Fruit fly (Drosophila melanogaster) whole organism, embryonic: ENCODE measurements around the gene CG32278.

Experiments
- Asciz ChIP-seq: fragments of 200-800 bp; sonication (Bioruptor generic); optimal IDR thresholded peaks from 2 replicates; lab custom pipeline; 2017; ENCODE audit warnings: missing biosample characterization, mild to moderate bottlenecking, missing genetic modification characterization, missing genetic modification reagents
- Bgb ChIP-seq: fragments of 200-800 bp; sonication (Bioruptor generic); IDR thresholded peaks from 2 replicates; pipeline ENCODE4 v1.3.6; 2022; ENCODE audit warnings: missing biosample characterization, missing genetic modification characterization; ENCODE audit not compliant: partially characterized antibody
- CG13624 ChIP-seq: fragments of 200-800 bp; sonication (Bioruptor generic); optimal IDR thresholded peaks from 2 replicates; lab custom pipeline; 2016; ENCODE audit warnings: missing biosample characterization, missing genetic modification characterization
- CG14860 ChIP-seq: fragments of 200-800 bp; sonication (Bioruptor generic); IDR thresholded peaks from 3 replicates; pipeline ENCODE4 v1.3.6; 2022; ENCODE audit warnings: missing biosample characterization, missing genetic modification characterization; ENCODE audit not compliant: partially characterized antibody
- CG3163 ChIP-seq: fragments of 200-800 bp; sonication (Bioruptor generic); optimal IDR thresholded peaks from 3 replicates; lab custom pipeline; 2016; ENCODE audit warnings: missing biosample characterization, missing genetic modification characterization
- CG3995 ChIP-seq: fragments of 200-800 bp; sonication (Bioruptor generic); optimal IDR thresholded peaks from 3 replicates; lab custom pipeline; 2016; ENCODE audit warnings: missing biosample characterization, missing genetic modification characterization
- CG6791 ChIP-seq: fragments of 200-800 bp; sonication (Bioruptor generic); IDR thresholded peaks from 3 replicates; pipeline ENCODE4 v1.3.6; 2022; ENCODE audit warnings: missing biosample characterization, missing genetic modification characterization; ENCODE audit not compliant: partially characterized antibody
- CG7963 ChIP-seq: fragments of 200-800 bp; sonication (Bioruptor generic); IDR thresholded peaks from 3 replicates; pipeline ENCODE4 v1.3.6; 2022; ENCODE audit warnings: missing biosample characterization, missing genetic modification characterization; ENCODE audit not compliant: partially characterized antibody
- CG9609 ChIP-seq: fragments of 200-800 bp; sonication (Bioruptor generic); optimal IDR thresholded peaks from 3 replicates; lab custom pipeline; 2016; ENCODE audit warnings: missing biosample characterization, missing genetic modification characterization
- CG9817 ChIP-seq: fragments of 200-800 bp; sonication (Bioruptor generic); optimal IDR thresholded peaks from 2 replicates; lab custom pipeline; 2018; ENCODE audit warnings: missing biosample characterization, mild to moderate bottlenecking, missing genetic modification characterization, moderate library complexity
- Dll ChIP-seq: fragments of 200-800 bp; sonication (Bioruptor generic); IDR thresholded peaks from 4 replicates; pipeline ENCODE4 v1.3.6; 2022; ENCODE audit warnings: missing biosample characterization, missing genetic modification characterization; ENCODE audit not compliant: partially characterized antibody
- Doc3 ChIP-seq: fragments of 200-800 bp; sonication (Bioruptor generic); IDR thresholded peaks from 3 replicates; pipeline ENCODE4 v1.3.6; 2022; ENCODE audit warnings: missing biosample characterization, missing genetic modification characterization; ENCODE audit not compliant: partially characterized antibody
- Ets65A ChIP-seq: fragments of 200-800 bp; sonication (Bioruptor generic); peaks from one replicate; lab custom pipeline; 2016; ENCODE audit warnings: missing biosample characterization, missing genetic modification characterization
- HLHmδ ChIP-seq: fragments of 200-800 bp; sonication (Bioruptor generic); optimal IDR thresholded peaks from 2 replicates; lab custom pipeline; 2018; ENCODE audit warnings: missing biosample characterization, mild to moderate bottlenecking, missing genetic modification characterization, moderate library complexity
- Hmr ChIP-seq: fragments of 200-800 bp; sonication (Bioruptor generic); optimal IDR thresholded peaks from 3 replicates; lab custom pipeline; 2017; ENCODE audit warnings: mild to moderate bottlenecking, missing biosample characterization, missing genetic modification reagents, missing genetic modification characterization
- Hr51 ChIP-seq, 2 experiments: fragments of 200-800 bp; sonication (Bioruptor generic); optimal IDR thresholded peaks; 2 replicates in 1 of 2; 3 replicates in 1 of 2; lab custom pipeline; 2016 to 2018; ENCODE audit warnings: missing biosample characterization in 2 of 2, missing genetic modification characterization in 2 of 2, mild to moderate bottlenecking in 1 of 2, moderate library complexity in 1 of 2
- Hr78 ChIP-seq, 2 experiments: fragments of 200-800 bp in 1 of 2; fragments of >200 bp in 1 of 2; sonication (Bioruptor generic) in 1 of 2; optimal IDR thresholded peaks; 2 replicates each; lab custom pipeline; 2017 to 2019; ENCODE audit warnings: missing biosample characterization in 2 of 2, missing genetic modification characterization in 2 of 2, mild to moderate bottlenecking in 1 of 2, moderate library complexity in 1 of 2
- MBD-R2 ChIP-seq: fragments of 200-800 bp; sonication (Bioruptor generic); IDR thresholded peaks from 2 replicates; pipeline ENCODE4 v1.3.6; 2022; ENCODE audit warnings: missing biosample characterization, missing genetic modification characterization
- Myb ChIP-seq: fragments of 200-800 bp; sonication (Bioruptor generic); optimal IDR thresholded peaks from 2 replicates; lab custom pipeline; 2016; ENCODE audit warnings: missing biosample characterization, missing genetic modification characterization
- Optix ChIP-seq: fragments of 200-800 bp; sonication (Bioruptor generic); IDR thresholded peaks from 3 replicates; pipeline ENCODE4 v1.3.6; 2022; ENCODE audit warnings: missing biosample characterization, missing genetic modification characterization
- Rfx ChIP-seq: fragments of 200-800 bp; sonication (Bioruptor generic); IDR thresholded peaks from 2 replicates; pipeline ENCODE4 v1.3.6; 2022; ENCODE audit warnings: missing biosample characterization, missing genetic modification characterization
- ab ChIP-seq: fragments of 200-800 bp; sonication (Bioruptor generic); optimal IDR thresholded peaks from 2 replicates; lab custom pipeline; 2016; ENCODE audit warnings: missing biosample characterization, missing genetic modification characterization
- abd-A ChIP-seq: fragments of 200-800 bp; sonication (Bioruptor generic); optimal IDR thresholded peaks from 3 replicates; lab custom pipeline; 2019; ENCODE audit warnings: missing biosample characterization, mild to moderate bottlenecking, missing genetic modification characterization, moderate library complexity
- bbx ChIP-seq: fragments of 200-800 bp; sonication (Bioruptor generic); IDR thresholded peaks from 2 replicates; pipeline ENCODE4 v1.3.6; 2022; ENCODE audit warnings: missing biosample characterization, missing genetic modification characterization; ENCODE audit not compliant: partially characterized antibody
- caup ChIP-seq: fragments of 200-800 bp; sonication (Bioruptor generic); optimal IDR thresholded peaks from 3 replicates; lab custom pipeline; 2017; ENCODE audit warnings: missing biosample characterization, mild to moderate bottlenecking, missing genetic modification characterization, moderate library complexity; ENCODE audit not compliant: severe bottlenecking
- chinmo ChIP-seq: fragments of 200-800 bp; sonication (Bioruptor generic); IDR thresholded peaks from 4 replicates; pipeline ENCODE4 v1.3.6; 2022; ENCODE audit warnings: missing biosample characterization, missing genetic modification characterization; ENCODE audit not compliant: partially characterized antibody
- crol ChIP-seq: fragments of 200-800 bp; sonication (Bioruptor generic); IDR thresholded peaks from 2 replicates; pipeline ENCODE4 v1.3.6; 2022; ENCODE audit warnings: missing biosample characterization, missing genetic modification characterization
- dm ChIP-seq: fragments of 200-800 bp; sonication (Bioruptor generic); optimal IDR thresholded peaks from 3 replicates; lab custom pipeline; 2016; ENCODE audit warnings: missing biosample characterization, missing genetic modification characterization
- dpn ChIP-seq, 2 experiments: fragments of 200-800 bp; sonication (Bioruptor generic); optimal IDR thresholded peaks; 3 replicates each; lab custom pipeline; 2016; ENCODE audit warnings: missing biosample characterization in 2 of 2, missing genetic modification characterization in 2 of 2
- exex ChIP-seq: fragments of 200-800 bp; sonication (Bioruptor generic); optimal IDR thresholded peaks from 4 replicates; lab custom pipeline; 2018; ENCODE audit warnings: missing biosample characterization, mild to moderate bottlenecking, missing genetic modification characterization, moderate library complexity
- eyg ChIP-seq: fragments of 200-800 bp; sonication (Bioruptor generic); optimal IDR thresholded peaks from 3 replicates; lab custom pipeline; 2016; ENCODE audit warnings: missing biosample characterization, missing genetic modification characterization
- her ChIP-seq: fragments of 200-800 bp; sonication (Bioruptor generic); optimal IDR thresholded peaks from 2 replicates; lab custom pipeline; 2016; ENCODE audit warnings: missing biosample characterization, missing genetic modification characterization
- ind ChIP-seq: fragments of 200-800 bp; sonication (Bioruptor generic); optimal IDR thresholded peaks from 3 replicates; lab custom pipeline; 2016; ENCODE audit warnings: missing biosample characterization, missing genetic modification characterization
- inv ChIP-seq: fragments of 200-800 bp; sonication (Bioruptor generic); IDR thresholded peaks from 2 replicates; pipeline ENCODE4 v1.3.6; 2022; ENCODE audit warnings: missing biosample characterization, missing genetic modification characterization; ENCODE audit not compliant: partially characterized antibody
- kah ChIP-seq: fragments of 200-800 bp; sonication (Bioruptor generic); optimal IDR thresholded peaks from 2 replicates; lab custom pipeline; 2018; ENCODE audit warnings: missing biosample characterization, mild to moderate bottlenecking, missing genetic modification characterization
- maf-S ChIP-seq: fragments of 200-800 bp; sonication (Bioruptor generic); optimal IDR thresholded peaks from 2 replicates; lab custom pipeline; 2016; ENCODE audit warnings: missing biosample characterization, missing genetic modification characterization
- nau ChIP-seq: fragments of 200-800 bp; sonication (Bioruptor generic); optimal IDR thresholded peaks from 3 replicates; lab custom pipeline; 2017; ENCODE audit warnings: missing biosample characterization, mild to moderate bottlenecking, missing genetic modification characterization, missing genetic modification reagents
- nerfin-2 ChIP-seq: fragments of 200-800 bp; sonication (Bioruptor generic); IDR thresholded peaks from 2 replicates; pipeline ENCODE4 v1.3.6; 2022; ENCODE audit warnings: missing biosample characterization, missing genetic modification characterization; ENCODE audit not compliant: partially characterized antibody
- nom ChIP-seq: fragments of 200-800 bp; sonication (Bioruptor generic); optimal IDR thresholded peaks from 2 replicates; lab custom pipeline; 2017; ENCODE audit warnings: missing biosample characterization, missing genetic modification characterization, mild to moderate bottlenecking, moderate library complexity, missing genetic modification reagents
- phol ChIP-seq: fragments of 200-800 bp; sonication (Bioruptor generic); optimal IDR thresholded peaks from 3 replicates; lab custom pipeline; 2018; ENCODE audit warnings: missing biosample characterization, mild to moderate bottlenecking, missing genetic modification characterization, moderate library complexity
- seq ChIP-seq: fragments of 200-800 bp; sonication (Bioruptor generic); IDR thresholded peaks from 2 replicates; pipeline ENCODE4 v1.3.6; 2022; ENCODE audit warnings: missing biosample characterization, missing genetic modification characterization
- slou ChIP-seq: fragments of 200-800 bp; sonication (Bioruptor generic); optimal IDR thresholded peaks from 3 replicates; lab custom pipeline; 2016; ENCODE audit warnings: missing biosample characterization, missing genetic modification characterization
- stwl ChIP-seq: fragments of 200-800 bp; sonication (Bioruptor generic); optimal IDR thresholded peaks from 3 replicates; lab custom pipeline; 2018; ENCODE audit warnings: missing biosample characterization, mild to moderate bottlenecking, missing genetic modification characterization, moderate library complexity
- tna ChIP-seq: fragments of 200-800 bp; sonication (Bioruptor generic); IDR thresholded peaks from 2 replicates; pipeline ENCODE4 v1.3.6; 2022; ENCODE audit warnings: missing biosample characterization, missing genetic modification characterization; ENCODE audit not compliant: partially characterized antibody
- trem ChIP-seq: fragments of 200-800 bp; optimal IDR thresholded peaks from 3 replicates; lab custom pipeline; 2019; ENCODE audit warnings: missing biosample characterization, mild to moderate bottlenecking, missing genetic modification characterization, moderate library complexity
- ttk ChIP-seq: fragments of 200-800 bp; sonication (Bioruptor generic); IDR thresholded peaks from 2 replicates; pipeline ENCODE4 v2.1.2; 2022; ENCODE audit warnings: missing biosample characterization, missing genetic modification characterization
- unc-4 ChIP-seq: fragments of 200-800 bp; sonication (Bioruptor generic); IDR thresholded peaks from 2 replicates; pipeline ENCODE4 v1.3.6; 2022; ENCODE audit warnings: missing biosample characterization, missing genetic modification characterization; ENCODE audit not compliant: partially characterized antibody

Gene CG32278

DNA sequence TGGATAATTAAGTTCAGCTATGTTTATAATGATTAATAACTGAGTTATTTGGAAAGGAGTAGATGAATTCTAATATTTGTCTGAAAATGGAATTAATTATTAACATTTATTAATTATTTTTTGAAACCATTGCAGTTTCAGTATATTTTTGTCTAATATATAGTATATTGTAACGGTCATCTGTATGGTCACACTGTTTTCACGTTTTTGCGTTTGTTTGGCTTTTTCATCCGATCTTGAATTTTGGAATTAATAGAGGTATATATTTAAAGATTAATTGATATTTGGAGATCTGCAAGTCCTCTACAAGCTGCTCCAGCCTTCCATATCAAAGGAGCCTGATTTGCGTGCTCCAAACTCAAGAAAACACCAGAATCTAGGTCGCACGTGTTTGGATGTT is at the start of gene CG32278, which contains the start of gene CG32281 (continued):
- TF ChIP-seq dm (GFP tag; lab: Kevin White, UChicago) (no peak), caup (GFP tag; lab: Kevin White, UChicago) (no peak), stwl (peak; percentile 41), maf-S (no peak), phol (tag; lab: Kevin White, UChicago) (no peak), slou (GFP tag; lab: Kevin White, UChicago) (no peak), CG3995 (GFP tag; lab: Kevin White, UChicago) (peak; percentile 67), Myb (GFP tag; lab: Kevin White, UChicago) (peak; percentile 7), MBD-R2 (GFP tag; lab: Robert Waterston, UW) (peak; percentile 19; the same call in 1 of the 2 replicates), CG14860 (GFP tag; lab: Robert Waterston, UW) (no peak), unc-4 (GFP tag; lab: Robert Waterston, UW) (no peak), ab (GFP tag; lab: Kevin White, UChicago) (no peak), trem (peak; percentile 41), Hmr (no peak)

DNA sequence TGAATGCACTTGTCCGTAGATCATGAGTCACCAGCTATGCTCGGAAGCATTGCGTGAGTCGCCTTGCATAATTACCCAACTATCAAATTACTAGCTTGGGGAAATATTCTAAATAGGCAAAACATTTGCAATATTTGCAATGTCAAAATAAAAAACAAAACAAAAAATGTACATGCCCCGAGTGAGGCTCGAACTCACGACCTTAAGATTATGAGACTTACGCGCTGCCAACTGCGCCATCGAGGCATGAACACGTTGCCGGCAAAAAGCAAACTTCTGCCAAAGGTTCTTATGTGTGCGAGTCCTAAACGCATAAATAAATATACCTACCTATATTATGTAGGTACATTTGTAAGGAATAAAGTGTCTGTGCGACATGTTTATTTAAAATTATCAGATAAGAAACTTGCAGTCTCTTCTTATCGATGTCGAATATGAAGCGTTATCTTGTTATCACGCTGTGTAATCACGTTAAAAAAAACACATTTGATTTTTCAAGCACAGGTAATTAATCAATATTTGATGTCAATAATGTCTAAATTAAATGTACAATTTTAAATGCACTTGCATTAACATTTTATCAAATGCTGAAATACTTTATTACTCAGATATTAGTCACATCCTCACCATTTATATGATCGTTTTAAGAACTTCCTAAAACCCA is 47.2 kb upstream of the CG32278 start:
- TF ChIP-seq Hr51 (GFP tag; optimal IDR thresholded peaks at IDR 0.05; lab: Kevin White, UChicago) = no peak
- TF ChIP-seq crol (GFP tag; lab: Robert Waterston, UW) = no peak
- peak; percentile 34 for TF ChIP-seq exex
- TF ChIP-seq CG6791 = peak; percentile 71
- TF ChIP-seq Ets65A (GFP tag; lab: Kevin White, UChicago) = no peak
- TF ChIP-seq seq (GFP tag; lab: Robert Waterston, UW) = no peak
- no peak for TF ChIP-seq kah (GFP tag; lab: Kevin White, UChicago)
- no peak for TF ChIP-seq nom (GFP tag; lab: Kevin White, UChicago)
- 0 out of 4 replicates have a peak, but pooled peaks have one; percentile 32 for TF ChIP-seq Dll (GFP tag; lab: Robert Waterston, UW)
- 0 out of 2 replicates have a peak, but pooled peaks have one; percentile 63 for TF ChIP-seq tna (GFP tag; lab: Robert Waterston, UW)
- no peak for TF ChIP-seq dpn (GFP tag; optimal IDR thresholded peaks at IDR 0.05; lab: Kevin White, UChicago)
- no peak for TF ChIP-seq eyg
- TF ChIP-seq CG3163 (GFP tag; lab: Kevin White, UChicago) = no peak
- TF ChIP-seq CG9817 (tag; lab: Kevin White, UChicago) = no peak
- peak; percentile 72 for TF ChIP-seq Bgb (GFP tag; lab: Robert Waterston, UW)
- TF ChIP-seq Hr78 (GFP tag; optimal IDR thresholded peaks at IDR 0.05; lab: Kevin White, UChicago) = no peak
- TF ChIP-seq ttk (GFP tag; lab: Robert Waterston, UW) = no peak
- no peak for TF ChIP-seq CG13624 (GFP tag; lab: Kevin White, UChicago)
- 0 out of 3 replicates have a peak, but pooled peaks have one; percentile 35 for TF ChIP-seq CG7963 (GFP tag; lab: Robert Waterston, UW)
- no peak for TF ChIP-seq Asciz (GFP tag; lab: Kevin White, UChicago)
- TF ChIP-seq chinmo (GFP tag; lab: Robert Waterston, UW) = peak; percentile 57; the same call in 1 of the 4 replicates
- TF ChIP-seq CG9609 (GFP tag; lab: Kevin White, UChicago) = no peak
- peak; percentile 10; the same call in 1 of the 2 replicates for TF ChIP-seq inv (GFP tag; lab: Robert Waterston, UW)
- no peak for TF ChIP-seq abd-A (tag; lab: Kevin White, UChicago)
- no peak for TF ChIP-seq HLHmδ (GFP tag; lab: Kevin White, UChicago)
- TF ChIP-seq Rfx (GFP tag; lab: Robert Waterston, UW) = no peak
- TF ChIP-seq Optix (GFP tag; lab: Robert Waterston, UW) = no peak
- TF ChIP-seq nerfin-2 (GFP tag; lab: Robert Waterston, UW) = peak; percentile 32; the same call in 1 of the 2 replicates
- TF ChIP-seq her = no peak
- TF ChIP-seq nau = no peak
- no peak for TF ChIP-seq ind (GFP tag; lab: Kevin White, UChicago)
- TF ChIP-seq Doc3 (GFP tag; lab: Robert Waterston, UW) = no peak
- TF ChIP-seq bbx = peak; percentile 48
